In the genomic region with DNA sequence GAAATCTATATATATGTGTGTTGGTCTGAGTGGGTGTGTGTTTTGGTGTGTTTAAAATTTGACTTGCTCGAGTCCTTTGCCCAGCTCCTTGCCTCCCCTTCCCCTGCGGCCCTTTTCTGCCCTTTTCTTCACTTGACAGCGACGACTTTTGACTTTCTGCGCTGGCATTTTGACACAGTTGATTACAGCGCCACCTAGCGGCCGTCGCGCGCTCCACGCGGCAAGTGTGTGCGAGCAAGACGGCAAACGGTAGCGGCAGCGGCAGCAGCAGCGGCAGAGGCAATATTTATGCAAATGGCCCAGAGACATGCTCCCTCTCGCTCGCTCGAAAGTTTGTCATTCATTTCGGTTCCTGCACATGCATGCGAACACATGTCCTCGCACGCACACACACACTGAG, we compare ENCODE assay signal across 3 fruit fly cellular contexts.
A peak's percentile ranks its signal among the peaks of the same experiment; 100 is the strongest.
TF ChIP-seq lines count a peak whose summit lies in the region.

No protein-coding gene starts in this region.

- TF ChIP-seq CTCF in S2 (optimal IDR thresholded peaks at IDR 0.05; lab: Kevin White, UChicago): peak; percentile 79 to 84
- TF ChIP-seq CTCF in whole organism, embryonic (GFP tag; optimal IDR thresholded peaks at IDR 0.05; lab: Kevin White, UChicago): peak; percentile 86

TF ChIP-seq in whole organism, embryonic, 481 proteins besides CTCF, POLR2A, EP300 and RAD21:
- TF ChIP-seq Hr51 (GFP tag; optimal IDR thresholded peaks at IDR 0.05; lab: Kevin White, UChicago) (peak in 1 of 2 experiments; percentile 7), nerfin-1 (tag; optimal IDR thresholded peaks at IDR 0.05; lab: Kevin White, UChicago) (no peak), Adf1 (GFP tag; IDR thresholded peaks at IDR 0.05; lab: Robert Waterston, UW) (peak; percentile 62), Ets65A (GFP tag; lab: Kevin White, UChicago) (peak; percentile 84), CG1832 (GFP tag; optimal IDR thresholded peaks at IDR 0.05; lab: Kevin White, UChicago) (peak; percentile 32), tup (GFP tag; optimal IDR thresholded peaks at IDR 0.05; lab: Kevin White, UChicago) (no peak)

TF ChIP-seq in whole organism, pupa, 21 proteins besides CTCF, POLR2A, EP300 and RAD21:
- TF ChIP-seq Pif1A (GFP tag; optimal IDR thresholded peaks at IDR 0.05; lab: Kevin White, UChicago) (no peak), CG10348 (GFP tag; IDR thresholded peaks at IDR 0.05; lab: Robert Waterston, UW) (no peak), CG8301 (tag; optimal IDR thresholded peaks at IDR 0.05; lab: Kevin White, UChicago) (no peak), CG8159 (tag; optimal IDR thresholded peaks at IDR 0.05; lab: Kevin White, UChicago) (no peak), CG13204 (GFP tag; optimal IDR thresholded peaks at IDR 0.05; lab: Kevin White, UChicago) (peak; percentile 5), fd96Ca (GFP tag; IDR thresholded peaks at IDR 0.05; lab: Robert Waterston, UW) (no peak), Snoo (tag; optimal IDR thresholded peaks at IDR 0.05; lab: Kevin White, UChicago) (no peak), CG9948 (tag; optimal IDR thresholded peaks at IDR 0.05; lab: Kevin White, UChicago) (no peak), rn (GFP tag; IDR thresholded peaks at IDR 0.05; lab: Robert Waterston, UW) (no peak)
